Fruit fly (Drosophila melanogaster) whole organism, larva: Measurements from ENCODE around the gene Teh3.

ENCODE experiments used
- noc ChIP-seq: fragments of 200-800 bp; sonication (Bioruptor generic); optimal IDR thresholded peaks from 3 replicates; lab custom pipeline; 2019; ENCODE audit warnings: missing biosample characterization, mild to moderate bottlenecking, missing genetic modification characterization, moderate library complexity

The Teh3 gene

DNA sequence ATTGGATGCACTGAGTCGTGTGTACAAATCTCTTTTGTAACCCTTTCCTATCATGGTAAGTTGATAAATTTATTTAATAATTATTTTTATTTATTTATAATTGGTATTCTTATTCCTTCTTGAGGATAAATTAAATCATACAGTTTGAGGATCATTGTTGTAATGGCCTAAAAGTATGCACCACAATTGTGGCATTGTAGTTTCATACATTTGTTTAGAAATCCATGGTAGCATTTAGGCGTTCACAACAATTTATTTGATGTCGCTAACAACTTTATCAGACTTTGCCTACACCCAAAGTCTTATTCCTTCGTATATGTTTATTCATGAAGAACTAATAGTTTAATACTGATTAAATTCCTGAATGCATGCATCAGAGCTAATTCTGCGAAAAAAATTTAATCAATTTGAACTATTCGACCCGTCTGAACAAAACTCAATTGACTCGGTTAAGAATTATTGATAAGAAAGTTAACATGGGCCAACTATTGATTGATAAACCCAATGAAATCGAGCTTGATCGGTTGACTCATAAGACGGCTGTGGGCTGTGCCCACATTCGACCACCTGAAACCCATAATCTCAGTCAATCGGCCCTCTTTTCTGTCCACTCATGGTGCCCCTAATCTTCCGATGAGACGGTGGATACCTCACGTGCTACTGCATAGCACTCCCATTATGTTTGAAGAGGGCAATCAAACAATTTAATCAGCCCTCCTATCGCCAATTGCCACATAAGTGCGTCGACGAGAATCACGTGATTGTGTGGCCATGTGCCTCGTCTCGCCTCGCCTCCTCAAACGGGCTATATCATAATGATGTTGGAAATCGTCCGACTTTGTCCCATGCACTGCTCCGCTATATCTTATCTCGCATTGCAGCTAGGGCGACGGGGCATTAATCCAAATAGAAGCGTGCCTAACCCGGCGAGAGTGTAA lies 35.1 kb upstream of the Teh3 start:
- TF ChIP-seq noc (tag; lab: Kevin White, UChicago): no peak

DNA sequence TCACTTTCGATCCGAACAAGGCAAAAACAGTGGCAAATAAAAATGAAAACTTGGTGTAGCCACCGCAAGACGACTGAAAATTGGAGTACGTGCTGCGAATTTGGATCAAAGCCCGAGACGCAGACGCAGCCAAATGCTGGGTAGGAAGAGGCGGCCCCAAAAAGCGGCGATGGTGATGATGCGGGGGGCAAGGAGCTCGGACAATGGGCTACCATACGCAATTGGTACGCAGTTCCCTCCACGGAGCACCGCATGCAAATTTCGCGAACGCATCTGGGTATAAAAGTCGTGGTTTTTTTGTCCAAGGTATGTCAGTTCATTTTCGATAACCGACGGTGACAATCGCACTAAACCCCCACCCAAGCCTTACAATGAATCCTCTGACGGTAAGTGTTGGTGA lies 30.6 kb upstream of the Teh3 start, which contains the start of gene Cpr64Ad:
Gene Cpr64Ad (plus strand): TSS at position 301 of the 400 bp plus-strand sequence.
- no peak for TF ChIP-seq noc (tag; lab: Kevin White, UChicago)

DNA sequence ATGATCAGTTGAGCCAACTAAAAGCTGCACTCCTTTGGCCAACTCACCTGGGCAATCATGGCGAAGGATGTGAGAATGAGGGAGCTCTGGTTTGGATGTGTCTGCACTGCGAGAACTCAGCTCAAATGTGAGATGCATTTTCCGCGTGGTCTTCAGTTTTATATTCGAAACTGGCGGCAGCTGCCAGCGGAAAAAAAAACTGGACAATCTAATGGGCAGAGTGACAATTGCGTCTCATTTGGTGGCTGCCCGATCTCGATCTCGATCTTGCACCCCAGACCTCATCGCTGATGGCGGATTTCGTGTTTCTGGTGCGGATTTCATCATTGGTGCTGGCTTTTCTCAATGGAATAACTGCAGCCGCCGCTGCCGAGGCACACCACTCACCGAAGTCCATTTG lies 28.4 kb upstream of the Teh3 start, which contains the start of gene Cpr64Ac:
Gene Cpr64Ac (minus strand): TSS at position 101 of the 400 bp plus-strand sequence.
- TF ChIP-seq noc (tag; lab: Kevin White, UChicago): no peak

DNA sequence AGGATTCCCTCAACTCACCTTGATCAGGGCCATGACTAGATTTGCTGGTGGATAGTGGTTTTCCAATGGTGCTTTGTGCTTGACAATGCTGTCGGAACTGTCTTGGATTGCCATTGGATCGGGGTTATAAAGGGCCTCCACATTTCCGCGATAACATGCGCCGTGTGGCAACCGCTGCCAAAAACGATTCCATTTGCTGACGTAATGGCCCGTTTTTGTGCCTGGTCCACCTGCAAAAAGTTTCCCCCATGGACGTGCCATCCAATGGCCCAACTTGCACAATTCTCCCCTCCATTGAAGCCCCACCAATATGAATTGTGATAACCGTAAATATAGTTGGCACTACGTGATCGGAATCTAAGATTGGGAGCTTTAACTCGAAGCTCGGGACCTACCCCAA lies 27.0 kb upstream of the Teh3 start, which contains the start of gene Cpr64Ab:
Gene Cpr64Ab (minus strand): TSS at position 101 of the 400 bp plus-strand sequence.
- no peak for TF ChIP-seq noc (tag; lab: Kevin White, UChicago)

DNA sequence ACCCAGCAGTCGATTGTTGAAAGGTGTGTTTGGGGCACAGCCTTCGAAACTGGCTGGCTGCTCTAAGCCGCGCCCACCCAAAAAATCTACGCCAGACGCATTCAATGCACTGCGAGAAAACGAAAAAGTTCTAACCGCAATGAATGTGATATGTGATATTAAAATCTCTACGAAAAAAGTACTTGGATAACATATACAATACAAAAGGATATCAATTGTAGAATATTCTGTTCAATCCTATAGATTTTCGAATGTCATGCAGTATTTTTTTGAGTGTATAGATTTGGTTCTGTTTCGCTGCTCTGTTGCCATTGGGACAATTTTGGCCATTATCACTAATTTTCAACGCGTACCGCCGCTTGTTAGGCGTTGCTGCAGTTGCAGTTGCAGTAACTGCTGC lies 25.3 kb upstream of the Teh3 start:
- TF ChIP-seq noc (tag; lab: Kevin White, UChicago): no peak

DNA sequence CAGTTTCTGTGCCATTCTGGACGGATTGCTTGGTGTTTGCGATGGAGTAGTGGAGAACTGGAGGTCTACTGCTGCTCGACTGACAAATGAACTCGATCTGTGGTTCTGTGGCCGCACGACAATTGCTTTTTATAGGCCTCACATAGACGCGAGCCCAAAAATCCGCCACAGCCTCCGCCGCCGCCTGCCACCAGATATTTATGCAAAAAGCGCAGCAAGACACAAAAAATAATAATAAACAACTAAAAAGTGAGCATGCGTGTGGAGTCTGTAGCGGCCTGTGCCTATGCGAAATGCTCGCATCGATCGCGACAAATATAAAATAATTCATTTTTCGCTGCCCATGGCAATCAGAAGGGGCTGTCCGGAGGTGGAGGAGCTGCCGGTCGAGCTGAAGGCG lies 24.6 kb upstream of the Teh3 start, which contains the start of gene Cpr64Aa:
Gene Cpr64Aa (minus strand): TSS at position 101 of the 400 bp plus-strand sequence.
- TF ChIP-seq noc (tag; lab: Kevin White, UChicago): no peak

DNA sequence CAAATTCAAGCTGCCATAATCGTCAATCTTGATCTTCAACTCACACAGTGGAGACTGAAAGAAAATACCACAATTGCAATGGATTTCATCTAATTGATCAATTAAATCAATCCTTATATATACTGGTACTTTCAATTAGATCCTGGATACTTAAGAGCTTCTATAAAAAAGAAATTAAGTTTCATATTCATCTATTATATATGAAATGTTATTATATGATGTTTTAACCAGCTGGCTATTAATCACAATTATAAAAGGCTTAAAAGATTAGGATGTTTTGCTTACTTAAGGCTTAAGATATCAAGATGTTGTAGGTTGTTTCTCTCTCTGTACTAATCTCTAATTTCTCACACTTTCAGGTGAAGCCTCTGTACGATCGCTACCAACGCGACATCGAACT lies 20.4 kb upstream of the Teh3 start:
- TF ChIP-seq noc (tag; lab: Kevin White, UChicago): no peak

- no peak for TF ChIP-seq noc (tag; lab: Kevin White, UChicago)
Measured at dm6 chr3L:4204239-4204638, 19.8 kb upstream of the Teh3 start, which contains the start of gene CG15005. TSS of gene CG15005 (minus strand) at chr3L:4204339.

DNA sequence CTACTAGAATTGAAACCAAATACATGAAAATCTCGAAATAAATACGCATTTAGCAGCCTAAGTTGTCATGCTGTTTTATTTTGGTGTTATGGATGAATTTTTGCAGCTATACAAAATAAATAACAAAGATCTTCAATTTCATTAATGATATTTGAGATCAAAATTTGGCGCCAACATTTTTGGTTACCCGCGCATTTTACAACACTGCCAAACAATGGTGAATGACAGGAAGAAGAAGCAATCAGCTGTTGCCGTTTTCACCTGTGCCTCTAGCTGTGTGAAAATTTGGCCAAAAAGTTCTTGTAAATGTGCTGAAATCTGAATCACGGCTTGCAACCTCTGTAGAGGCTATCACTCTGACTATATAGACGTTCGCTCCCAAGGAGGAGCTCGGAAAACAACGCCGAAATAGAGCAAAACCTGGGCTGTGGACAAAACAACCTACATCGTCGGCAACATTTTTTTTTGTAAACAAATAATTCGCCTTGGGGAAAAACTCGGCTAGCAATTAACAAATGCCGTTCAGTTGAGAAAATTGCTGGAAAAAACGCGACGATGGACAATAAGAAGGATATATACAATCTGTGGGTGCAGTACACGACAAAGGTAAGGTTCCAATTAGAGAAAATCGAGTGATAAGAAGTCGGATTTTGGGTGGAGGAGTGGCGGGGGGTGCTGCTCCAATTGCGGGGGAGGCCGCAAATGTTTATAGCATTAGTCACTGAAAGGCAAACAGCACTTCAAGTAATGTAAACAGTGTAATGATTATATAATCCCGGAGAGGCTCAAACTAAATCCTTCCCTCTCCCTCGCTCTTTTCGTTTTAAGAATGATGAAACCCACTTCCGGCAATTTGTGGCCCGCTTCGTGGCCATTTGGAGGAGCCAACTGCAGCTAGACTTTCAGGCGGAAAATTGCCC lies 9.5 kb upstream of the Teh3 start, which contains the start of gene CG43367:
Gene CG43367 (plus strand): TSS at position 264 of the 920 bp plus-strand sequence.
- TF ChIP-seq noc (tag; lab: Kevin White, UChicago): no peak

DNA sequence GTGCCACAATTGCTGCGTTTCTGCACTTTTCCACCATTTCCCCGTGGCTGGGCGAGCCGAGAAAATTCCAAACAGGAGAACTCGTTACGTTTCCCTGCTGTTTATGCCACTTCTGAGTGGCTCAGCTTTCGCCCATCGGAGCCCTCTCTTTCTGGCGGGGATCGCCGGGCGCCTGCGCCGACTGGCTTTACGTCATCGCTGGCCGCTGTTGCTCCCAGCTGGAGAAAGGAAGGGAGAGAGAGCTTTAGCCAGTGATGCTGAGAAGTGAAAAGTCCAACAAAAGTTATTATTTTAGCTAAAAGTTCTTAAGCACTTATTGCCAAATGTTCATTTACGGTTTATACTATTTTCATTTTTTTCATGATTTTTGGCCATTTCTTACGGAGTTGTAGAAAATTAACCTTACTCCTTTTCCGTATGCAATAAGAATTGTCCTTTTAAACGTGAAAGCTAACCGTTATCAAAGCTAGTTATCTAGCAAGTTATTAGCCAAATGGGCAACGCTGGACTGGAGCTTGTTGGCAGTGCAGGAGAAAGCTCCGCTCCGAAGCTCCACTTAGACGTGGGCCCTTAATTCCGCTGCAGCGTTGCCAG lies 3.6 kb upstream of the Teh3 start, which contains the start of the genes Teh2 and tipE:
Gene Teh2 (minus strand): TSS at position 94 of the 594 bp plus-strand sequence.
Gene tipE (plus strand): TSS at position 570 of the 594 bp plus-strand sequence.
- no peak for TF ChIP-seq noc (tag; lab: Kevin White, UChicago)

- TF ChIP-seq noc (tag; lab: Kevin White, UChicago): no peak
Measured at dm6 chr3L:4186659-4187058, 2.2 kb upstream of the Teh3 start, which contains the start of gene VhaM9.7-c. TSS of gene VhaM9.7-c (minus strand) at chr3L:4186865.

DNA sequence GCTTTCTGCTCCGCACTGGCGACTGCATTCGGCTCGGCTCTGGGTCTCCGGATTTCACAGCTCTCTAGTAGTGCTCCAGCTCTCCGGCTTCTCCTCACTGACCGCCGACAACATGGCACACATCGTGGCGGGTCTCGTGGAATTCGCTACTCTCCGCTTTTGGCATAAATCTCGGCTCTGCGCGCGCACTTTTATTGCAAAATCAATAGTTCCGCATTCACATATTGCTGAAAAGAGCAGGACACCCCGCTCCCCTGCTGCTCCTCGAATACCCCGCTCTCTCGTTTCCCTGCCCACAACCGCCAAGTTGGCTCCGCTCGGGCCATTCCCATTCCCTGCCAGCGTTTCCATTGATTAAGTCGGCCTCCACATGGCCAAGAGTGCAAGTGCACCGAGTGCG lies 796 bp upstream of the Teh3 start:
- TF ChIP-seq noc (tag; lab: Kevin White, UChicago): no peak

DNA sequence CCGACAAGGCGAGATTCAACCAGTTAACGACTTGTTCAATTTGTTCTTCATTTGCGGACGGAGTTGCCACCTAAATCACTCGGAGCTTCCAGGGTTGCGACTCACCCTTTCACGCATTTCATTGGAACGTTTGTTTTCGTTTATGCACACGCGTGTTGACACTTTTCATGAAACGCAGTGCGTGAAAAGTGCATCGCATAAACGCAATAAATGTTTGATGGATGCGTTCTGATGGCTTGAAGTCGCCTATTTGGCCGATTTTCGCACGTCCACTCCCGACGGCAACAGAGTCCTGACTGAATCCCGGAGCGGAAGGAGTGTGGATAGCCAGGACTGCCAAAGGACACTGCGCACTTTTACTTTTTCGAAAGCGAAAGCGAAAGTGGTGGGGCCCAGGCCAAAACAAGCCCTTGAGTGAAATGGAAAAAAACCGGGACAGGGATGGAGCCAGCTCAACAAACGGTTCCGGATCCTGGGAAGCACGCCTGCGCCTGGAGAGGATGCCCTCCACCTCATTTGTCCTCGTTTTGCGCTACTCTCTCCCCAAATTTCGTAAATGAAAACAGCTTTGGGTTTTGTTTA lies 6.4 kb downstream of the Teh3 start, which contains the start of gene Teh4:
Gene Teh4 (minus strand): TSS at position 290 of the 582 bp plus-strand sequence.
- TF ChIP-seq noc (tag; lab: Kevin White, UChicago): no peak

dm6 chr3L:4173584-4173983 lies 10.9 kb downstream of the Teh3 start, which contains the start of gene CG18675:
TSS of gene CG18675 (plus strand) at chr3L:4173884.
- no peak for TF ChIP-seq noc (tag; lab: Kevin White, UChicago)
